Worm (Caenorhabditis elegans): ENCODE data around the gene B0395.3.

ce11 chrX:16024558-16024957 lies 15.5 kb downstream of the B0395.3 start:
- TF ChIP-seq unc-62 (GFP tag; optimal IDR thresholded peaks at IDR 0.05), result peak; percentile 78
- peak; percentile 32 for TF ChIP-seq nhr-76 (tag; optimal IDR thresholded peaks at IDR 0.05)
- no peak for TF ChIP-seq ztf-4 (tag; optimal IDR thresholded peaks at IDR 0.05)
- no peak for TF ChIP-seq nhr-77 (tag; optimal IDR thresholded peaks at IDR 0.05)
- peak; percentile 59 for TF ChIP-seq jun-1 (tag; optimal IDR thresholded peaks at IDR 0.05)
- peak; percentile 60 for TF ChIP-seq fkh-10 (GFP tag; optimal IDR thresholded peaks at IDR 0.05)

All from whole organism, L3 larva.